Worm (Caenorhabditis elegans) whole organism, L3 larva: ENCODE results near the gene lelo-3.

Experiments used
- R02D3.7 ChIP-seq: fragments of 150-350 bp; optimal IDR thresholded peaks from 2 replicates; lab custom pipeline; 2014; ENCODE audit warnings: missing biosample characterization, missing genetic modification characterization
- aly-2 ChIP-seq: fragments of 150-350 bp; optimal IDR thresholded peaks from 2 replicates; lab custom pipeline; 2014; ENCODE audit warnings: missing biosample characterization, missing genetic modification characterization
- ama-1 ChIP-seq: fragments of 150-350 bp; optimal IDR thresholded peaks from 2 replicates; lab custom pipeline; 2018
- ceh-16 ChIP-seq: sonication (generic microtip); optimal IDR thresholded peaks from 2 replicates; lab custom pipeline; 2017; ENCODE audit warnings: missing biosample characterization, missing genetic modification characterization
- ceh-28 ChIP-seq: fragments of 150-350 bp; optimal IDR thresholded peaks from 2 replicates; lab custom pipeline; 2014; ENCODE audit warnings: missing biosample characterization, missing genetic modification reagents, missing genetic modification characterization
- ceh-82 ChIP-seq: fragments of 150-350 bp; optimal IDR thresholded peaks from 2 replicates; lab custom pipeline; 2014; ENCODE audit warnings: missing biosample characterization, missing genetic modification characterization
- ceh-9 ChIP-seq: sonication (generic microtip); optimal IDR thresholded peaks from 2 replicates; lab custom pipeline; 2018; ENCODE audit warnings: missing biosample characterization, missing genetic modification characterization
- daf-12 ChIP-seq: fragments of 150-350 bp; optimal IDR thresholded peaks from 2 replicates; lab custom pipeline; 2014; ENCODE audit warnings: missing biosample characterization, missing genetic modification reagents, missing genetic modification characterization
- egl-27 ChIP-seq: sonication (generic microtip); optimal IDR thresholded peaks from 4 replicates; lab custom pipeline; 2017; ENCODE audit warnings: missing biosample characterization, missing genetic modification reagents, missing genetic modification characterization
- egl-5 ChIP-seq: fragments of 150-350 bp; optimal IDR thresholded peaks from 2 replicates; lab custom pipeline; 2017; ENCODE audit warnings: missing biosample characterization, missing genetic modification reagents, missing genetic modification characterization, inconsistent platforms
- elt-1 ChIP-seq: fragments of 150-350 bp; optimal IDR thresholded peaks from 2 replicates; lab custom pipeline; 2014; ENCODE audit warnings: missing biosample characterization, missing genetic modification characterization
- elt-2 ChIP-seq: sonication (generic microtip); optimal IDR thresholded peaks from 2 replicates; lab custom pipeline; 2016; ENCODE audit warnings: missing genetic modification reagents, mild to moderate bottlenecking, missing genetic modification characterization, missing compliant biosample characterization
- elt-3 ChIP-seq, 3 experiments: fragments of 150-350 bp in 1 of 3; sonication (generic microtip) in 2 of 3; optimal IDR thresholded peaks; 2 replicates in 2 of 3; 4 replicates in 1 of 3; lab custom pipeline; 2014 to 2017; ENCODE audit warnings: missing biosample characterization in 3 of 3, missing genetic modification characterization in 3 of 3
- eor-1 ChIP-seq, 2 experiments: fragments of 150-350 bp; optimal IDR thresholded peaks; 2 replicates each; lab custom pipeline; 2014 to 2018; ENCODE audit warnings: missing biosample characterization in 2 of 2, missing genetic modification characterization in 2 of 2
- fkh-10 ChIP-seq: sonication (generic microtip); optimal IDR thresholded peaks from 2 replicates; lab custom pipeline; 2017; ENCODE audit warnings: missing biosample characterization, missing genetic modification reagents, missing genetic modification characterization
- fkh-2 ChIP-seq: fragments of 150-350 bp; optimal IDR thresholded peaks from 2 replicates; lab custom pipeline; 2014; ENCODE audit warnings: missing biosample characterization, missing genetic modification reagents, missing genetic modification characterization
- fos-1 ChIP-seq: fragments of 150-350 bp; optimal IDR thresholded peaks from 2 replicates; lab custom pipeline; 2014; ENCODE audit warnings: missing biosample characterization, missing genetic modification characterization
- hmg-11 ChIP-seq: sonication (generic microtip); optimal IDR thresholded peaks from 2 replicates; lab custom pipeline; 2016; ENCODE audit warnings: missing genetic modification characterization, missing compliant biosample characterization
- lin-15B ChIP-seq: fragments of 150-350 bp; optimal IDR thresholded peaks from 2 replicates; lab custom pipeline; 2014; ENCODE audit warnings: missing biosample characterization, missing genetic modification characterization
- lin-39 ChIP-seq: fragments of 150-350 bp; optimal IDR thresholded peaks from 2 replicates; lab custom pipeline; 2018; ENCODE audit warnings: missing biosample characterization, missing genetic modification reagents, missing genetic modification characterization
- lsy-12 ChIP-seq: sonication (generic microtip); optimal IDR thresholded peaks from 2 replicates; lab custom pipeline; 2016; ENCODE audit warnings: mild to moderate bottlenecking, missing genetic modification characterization, missing compliant biosample characterization
- mdl-1 ChIP-seq: fragments of 150-350 bp; optimal IDR thresholded peaks from 2 replicates; lab custom pipeline; 2014; ENCODE audit warnings: missing biosample characterization, missing genetic modification characterization
- nfya-1 ChIP-seq: sonication (generic microtip); optimal IDR thresholded peaks from 2 replicates; lab custom pipeline; 2017; ENCODE audit warnings: missing genetic modification characterization, mild to moderate bottlenecking, missing compliant biosample characterization, antibody characterized with exemption, moderate library complexity; ENCODE audit not compliant: insufficient read depth
- nhr-11 ChIP-seq: fragments of 150-350 bp; optimal IDR thresholded peaks from 2 replicates; lab custom pipeline; 2014; ENCODE audit warnings: missing biosample characterization, missing genetic modification characterization
- nhr-12 ChIP-seq: fragments of 150-350 bp; optimal IDR thresholded peaks from 2 replicates; lab custom pipeline; 2014; ENCODE audit warnings: missing biosample characterization, missing genetic modification characterization
- nhr-23 ChIP-seq: fragments of 150-350 bp; optimal IDR thresholded peaks from 2 replicates; lab custom pipeline; 2014; ENCODE audit warnings: missing biosample characterization, missing genetic modification reagents, missing genetic modification characterization
- nhr-237 ChIP-seq: fragments of 150-350 bp; optimal IDR thresholded peaks from 2 replicates; lab custom pipeline; 2014; ENCODE audit warnings: missing biosample characterization, missing genetic modification characterization
- nhr-25 ChIP-seq: sonication (generic microtip); optimal IDR thresholded peaks from 2 replicates; lab custom pipeline; 2017; ENCODE audit warnings: missing biosample characterization, missing genetic modification characterization
- nhr-28 ChIP-seq: fragments of 150-350 bp; optimal IDR thresholded peaks from 2 replicates; lab custom pipeline; 2014; ENCODE audit warnings: missing biosample characterization, missing genetic modification characterization
- nhr-43 ChIP-seq: sonication (generic microtip); optimal IDR thresholded peaks from 2 replicates; lab custom pipeline; 2016; ENCODE audit warnings: mild to moderate bottlenecking, missing genetic modification characterization, missing compliant biosample characterization; ENCODE audit not compliant: poor library complexity, severe bottlenecking
- nhr-67 ChIP-seq: fragments of 150-350 bp; optimal IDR thresholded peaks from 2 replicates; lab custom pipeline; 2014; ENCODE audit warnings: missing biosample characterization, missing genetic modification characterization
- nhr-76 ChIP-seq: fragments of 150-350 bp; sonication (generic microtip); optimal IDR thresholded peaks from 5 replicates; lab custom pipeline; 2014; ENCODE audit warnings: missing biosample characterization, missing genetic modification characterization
- nhr-77 ChIP-seq: fragments of 150-350 bp; optimal IDR thresholded peaks from 2 replicates; lab custom pipeline; 2014; ENCODE audit warnings: missing biosample characterization, missing genetic modification characterization
- pha-4 ChIP-seq: fragments of 150-350 bp; optimal IDR thresholded peaks from 2 replicates; lab custom pipeline; 2014; ENCODE audit warnings: missing biosample characterization, missing genetic modification reagents, missing genetic modification characterization
- pqm-1 ChIP-seq: fragments of 150-350 bp; optimal IDR thresholded peaks from 2 replicates; lab custom pipeline; 2017; ENCODE audit warnings: missing biosample characterization, missing genetic modification characterization, inconsistent platforms
- sea-2 ChIP-seq: fragments of 150-350 bp; sonication (generic microtip); optimal IDR thresholded peaks from 4 replicates; lab custom pipeline; 2014; ENCODE audit warnings: missing biosample characterization, missing genetic modification reagents, missing genetic modification characterization
- snpc-4 ChIP-seq: fragments of 150-350 bp; optimal IDR thresholded peaks from 2 replicates; lab custom pipeline; 2014; ENCODE audit warnings: missing biosample characterization, missing genetic modification characterization
- tbx-2 ChIP-seq: sonication (generic microtip); optimal IDR thresholded peaks from 2 replicates; lab custom pipeline; 2016; ENCODE audit warnings: mild to moderate bottlenecking, missing genetic modification characterization, missing compliant biosample characterization
- unc-39 ChIP-seq: sonication (generic microtip); optimal IDR thresholded peaks from 4 replicates; lab custom pipeline; 2017; ENCODE audit warnings: missing biosample characterization, missing genetic modification characterization
- unc-62 ChIP-seq: fragments of 150-350 bp; sonication (generic microtip); optimal IDR thresholded peaks from 4 replicates; lab custom pipeline; 2014; ENCODE audit warnings: missing biosample characterization, missing genetic modification reagents, missing genetic modification characterization
- zag-1 ChIP-seq: fragments of 150-350 bp; optimal IDR thresholded peaks from 2 replicates; lab custom pipeline; 2014; ENCODE audit warnings: missing biosample characterization, missing genetic modification characterization
- ztf-11 ChIP-seq: fragments of 150-350 bp; optimal IDR thresholded peaks from 2 replicates; lab custom pipeline; 2014; ENCODE audit warnings: missing biosample characterization, missing genetic modification characterization
- ztf-4 ChIP-seq: fragments of 150-350 bp; optimal IDR thresholded peaks from 2 replicates; lab custom pipeline; 2014; ENCODE audit warnings: missing biosample characterization, missing genetic modification characterization

lelo-3 gene

ce11 chrX:5984581-5985039 is 37.8 kb downstream of the lelo-3 start, which contains the start of gene klp-13 (continued):
- peak; percentile 70 for TF ChIP-seq R02D3.7
- no peak for TF ChIP-seq fkh-2 (tag; lab: Kevin White, UChicago)
- TF ChIP-seq aly-2 (tag; lab: Kevin White, UChicago), result no peak
- no peak for TF ChIP-seq nhr-237 (tag; lab: Kevin White, UChicago)
- TF ChIP-seq nhr-11 (tag; lab: Kevin White, UChicago), result no peak
- TF ChIP-seq tbx-2 (tag; lab: Kevin White, UChicago), result peak; percentile 63
- TF ChIP-seq nhr-67 (tag; lab: Kevin White, UChicago), result no peak
- TF ChIP-seq elt-2 (tag; lab: Kevin White, UChicago), result peak; percentile 75
- TF ChIP-seq egl-5 (tag; lab: Kevin White, UChicago), result peak; percentile 79
- TF ChIP-seq unc-39 (tag; lab: Kevin White, UChicago), result no peak
- TF ChIP-seq ama-1 (lab: Kevin White, UChicago), result no peak
- peak; percentile 11 for TF ChIP-seq pqm-1
- TF ChIP-seq ztf-11 (tag; lab: Kevin White, UChicago), result no peak
- no peak for TF ChIP-seq elt-3 (tag; optimal IDR thresholded peaks at IDR 0.05; lab: Kevin White, UChicago)
- TF ChIP-seq fos-1, result no peak
- TF ChIP-seq eor-1 (tag; optimal IDR thresholded peaks at IDR 0.05; lab: Kevin White, UChicago), result no peak
- peak; percentile 97 for TF ChIP-seq hmg-11 (tag; lab: Kevin White, UChicago)
- peak; percentile 61 for TF ChIP-seq snpc-4 (tag; lab: Kevin White, UChicago)
- no peak for TF ChIP-seq nhr-12
- TF ChIP-seq ceh-9 (tag; lab: Kevin White, UChicago), result no peak
- peak; percentile 74 for TF ChIP-seq nhr-23
- no peak for TF ChIP-seq sea-2 (GFP tag; lab: Kevin White, UChicago)
- TF ChIP-seq ceh-28 (tag; lab: Kevin White, UChicago), result peak; percentile 60
- TF ChIP-seq nhr-25, result peak; percentile 65
- no peak for TF ChIP-seq nhr-77 (tag; lab: Kevin White, UChicago)
- TF ChIP-seq nhr-28 (tag; lab: Kevin White, UChicago), result no peak
- no peak for TF ChIP-seq ztf-4 (tag; lab: Kevin White, UChicago)

ce11 chrX:5983267-5983666 is 39.1 kb downstream of the lelo-3 start:
- no peak for TF ChIP-seq nhr-12
- TF ChIP-seq fos-1, result no peak
- no peak for TF ChIP-seq ztf-11 (tag; lab: Kevin White, UChicago)
- TF ChIP-seq ceh-82, result no peak
- no peak for TF ChIP-seq ceh-9 (tag; lab: Kevin White, UChicago)
- peak; percentile 12 for TF ChIP-seq nfya-1 (tag; lab: Kevin White, UChicago)
- TF ChIP-seq hmg-11 (tag; lab: Kevin White, UChicago), result no peak
- no peak for TF ChIP-seq aly-2 (tag; lab: Kevin White, UChicago)
- no peak for TF ChIP-seq nhr-76 (tag; lab: Kevin White, UChicago)
- TF ChIP-seq fkh-10, result peak; percentile 83
- TF ChIP-seq mdl-1 (tag; lab: Kevin White, UChicago), result no peak

- no peak for TF ChIP-seq nhr-43 (tag; lab: Kevin White, UChicago)
- peak; percentile 68 for TF ChIP-seq lin-39
- TF ChIP-seq sea-2 (GFP tag; lab: Kevin White, UChicago), result no peak
- peak; percentile 47 for TF ChIP-seq nfya-1 (tag; lab: Kevin White, UChicago)
- TF ChIP-seq nhr-23, result no peak
- no peak for TF ChIP-seq eor-1 (tag; optimal IDR thresholded peaks at IDR 0.05; lab: Kevin White, UChicago)
- no peak for TF ChIP-seq egl-27 (tag; lab: Kevin White, UChicago)
- peak; percentile 41 for TF ChIP-seq unc-62 (GFP tag; lab: Kevin White, UChicago)
These were observed 39.6 kb downstream of the lelo-3 start for ce11 chrX:5982799-5983198.

ce11 chrX:5981698-5982097 is 40.7 kb downstream of the lelo-3 start:
- TF ChIP-seq daf-12 (tag; lab: Kevin White, UChicago) (no peak), lsy-12 (tag; lab: Kevin White, UChicago) (no peak), elt-1 (tag; lab: Kevin White, UChicago) (no peak), fos-1 (no peak), mdl-1 (tag; lab: Kevin White, UChicago) (no peak), nhr-25 (no peak), nhr-43 (tag; lab: Kevin White, UChicago) (no peak), unc-62 (GFP tag; lab: Kevin White, UChicago) (no peak), unc-39 (tag; lab: Kevin White, UChicago) (no peak), ceh-16 (tag; lab: Kevin White, UChicago) (no peak), ztf-4 (tag; lab: Kevin White, UChicago) (no peak), zag-1 (tag; lab: Kevin White, UChicago) (no peak), aly-2 (tag; lab: Kevin White, UChicago) (no peak), elt-3 (tag; optimal IDR thresholded peaks at IDR 0.05; lab: Kevin White, UChicago) (no peak), pha-4 (tag; lab: Kevin White, UChicago) (no peak), tbx-2 (tag; lab: Kevin White, UChicago) (no peak), nhr-11 (tag; lab: Kevin White, UChicago) (no peak), lin-39 (peak; percentile 23), fkh-10 (peak; percentile 46), fkh-2 (tag; lab: Kevin White, UChicago) (no peak), lin-15B (tag; lab: Kevin White, UChicago) (no peak), hmg-11 (tag; lab: Kevin White, UChicago) (peak; percentile 6), eor-1 (tag; optimal IDR thresholded peaks at IDR 0.05; lab: Kevin White, UChicago) (no peak), nfya-1 (tag; lab: Kevin White, UChicago) (peak; percentile 29)
